Fruit fly (Drosophila melanogaster) whole organism, pupa: ENCODE results near the gene CG6830.

ENCODE experiments used
- CG34367 ChIP-seq: fragments of 200-800 bp; sonication (Bioruptor generic); optimal IDR thresholded peaks from 2 replicates; lab custom pipeline; 2018; ENCODE audit warnings: missing biosample characterization, mild to moderate bottlenecking, missing genetic modification characterization
- EcR ChIP-seq: fragments of 200-800 bp; sonication (Bioruptor generic); optimal IDR thresholded peaks from 3 replicates; lab custom pipeline; 2019; ENCODE audit warnings: missing biosample characterization, missing genetic modification characterization, mild to moderate bottlenecking, moderate library complexity, missing genetic modification reagents
- Snoo ChIP-seq: fragments of 200-800 bp; sonication (Bioruptor generic); optimal IDR thresholded peaks from 3 replicates; lab custom pipeline; 2017; ENCODE audit warnings: missing biosample characterization, mild to moderate bottlenecking, missing genetic modification characterization, inconsistent platforms

dm6 chr3R:11671784-11672183 lies 12.4 kb downstream of the CG6830 start:
- TF ChIP-seq EcR (GFP tag; lab: Kevin White, UChicago), result no peak
- TF ChIP-seq CG34367 (tag; lab: Kevin White, UChicago), result no peak
- TF ChIP-seq Snoo (tag; lab: Kevin White, UChicago), result no peak
